Comparison of ENCODE assay signal across 4 fruit fly cellular contexts in the genomic region with DNA sequence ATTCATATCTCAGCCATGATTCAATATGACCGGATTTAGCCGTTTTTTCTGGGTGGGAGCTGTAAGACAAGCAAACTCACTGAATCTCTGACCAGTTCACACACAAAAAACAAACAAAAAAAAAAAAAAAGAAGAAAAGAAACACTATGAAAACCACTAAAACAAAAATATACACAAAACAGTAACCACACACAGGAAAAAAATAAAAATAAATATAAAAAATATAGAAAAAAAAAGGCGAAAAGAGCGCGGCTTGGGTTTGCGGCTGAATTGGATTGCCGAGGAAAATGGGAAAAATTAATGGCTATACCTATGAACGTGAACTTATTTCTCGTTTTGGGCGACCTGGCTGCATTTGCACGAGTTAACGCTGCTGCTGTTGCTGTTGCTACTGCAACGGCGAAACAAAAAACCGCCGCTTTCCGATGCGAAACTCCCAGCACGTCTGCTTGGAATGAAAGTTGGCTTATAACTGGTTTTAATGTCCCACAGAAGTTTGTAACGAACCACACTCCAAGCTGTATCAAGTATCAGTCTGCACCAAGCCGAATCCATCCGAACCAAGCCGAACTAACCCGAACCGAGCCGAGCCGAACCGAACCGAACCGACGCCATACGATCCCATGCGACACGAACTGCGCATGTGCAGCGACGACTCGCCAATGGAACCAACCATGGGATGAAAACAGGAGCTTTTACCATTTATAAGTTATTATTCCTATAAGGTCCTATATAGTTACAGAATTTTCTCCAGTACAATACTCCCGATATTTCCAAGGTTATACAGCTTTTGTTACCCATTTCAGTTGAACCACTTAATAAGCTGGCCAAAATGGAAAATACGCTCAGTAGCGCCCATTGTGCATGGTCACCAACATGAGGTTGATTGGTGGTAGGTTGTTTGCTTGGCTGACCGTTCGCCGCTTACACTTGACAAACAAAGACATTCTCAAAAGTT.
TF ChIP-seq lines count a peak whose summit lies in the region.

fw (minus strand) TSS at position 478 of the 958 bp plus-strand sequence.

- no peak for TF ChIP-seq CTCF in whole organism, embryonic (GFP tag; optimal IDR thresholded peaks at IDR 0.05; lab: Kevin White, UChicago)

TF ChIP-seq in whole organism, embryonic, 481 proteins besides CTCF, POLR2A, EP300 and RAD21 (continues in another document):
- TF ChIP-seq Doc2 (GFP tag; IDR thresholded peaks at IDR 0.05; lab: Robert Waterston, UW) (no peak), bsh (GFP tag; optimal IDR thresholded peaks at IDR 0.05; lab: Kevin White, UChicago) (peak in 1 of 2 experiments; percentile 67), CG4707 (GFP tag; optimal IDR thresholded peaks at IDR 0.05; lab: Kevin White, UChicago) (peak; percentile 92), CG12219 (GFP tag; optimal IDR thresholded peaks at IDR 0.05; lab: Kevin White, UChicago) (peak; percentile 17), eve (GFP tag; optimal IDR thresholded peaks at IDR 0.05; lab: Kevin White, UChicago) (peak in 1 of 2 experiments; percentile 34), sim (GFP tag; IDR thresholded peaks at IDR 0.05; lab: Robert Waterston, UW) (no peak), CG1024 (GFP tag; IDR thresholded peaks at IDR 0.05; lab: Robert Waterston, UW) (no peak), ara (GFP tag; IDR thresholded peaks at IDR 0.05; lab: Robert Waterston, UW) (peak; percentile 61; the same call in 1 of the 2 replicates), Dek (tag; optimal IDR thresholded peaks at IDR 0.05; lab: Kevin White, UChicago) (no peak), tin (GFP tag; optimal IDR thresholded peaks at IDR 0.05; lab: Kevin White, UChicago) (peak; percentile 1), CG9817 (tag; optimal IDR thresholded peaks at IDR 0.05; lab: Kevin White, UChicago) (peak; percentile 14), so (GFP tag; IDR thresholded peaks at IDR 0.05; lab: Robert Waterston, UW) (no peak), repo (GFP tag; optimal IDR thresholded peaks at IDR 0.05; lab: Kevin White, UChicago) (peak; percentile 39), dpn (GFP tag; optimal IDR thresholded peaks at IDR 0.05; lab: Kevin White, UChicago) (peak; percentile 7 to 34), Taf1 (GFP tag; IDR thresholded peaks at IDR 0.05; lab: Robert Waterston, UW) (no peak), CG6854 (GFP tag; optimal IDR thresholded peaks at IDR 0.05; lab: Kevin White, UChicago) (no peak), cad (GFP tag; optimal IDR thresholded peaks at IDR 0.05; lab: Kevin White, UChicago) (no peak), CG10543 (GFP tag; optimal IDR thresholded peaks at IDR 0.05; lab: Kevin White, UChicago) (no peak), H2.0 (GFP tag; IDR thresholded peaks at IDR 0.05; lab: Robert Waterston, UW) (peak; percentile 46), D19A (tag; optimal IDR thresholded peaks at IDR 0.05; lab: Kevin White, UChicago) (peak; percentile 2)

TF ChIP-seq in whole organism, prepupa, 60 proteins besides CTCF, POLR2A, EP300 and RAD21 (continues in another document):
- TF ChIP-seq CG6854 (GFP tag; optimal IDR thresholded peaks at IDR 0.05; lab: Kevin White, UChicago) (no peak), ss (GFP tag; optimal IDR thresholded peaks at IDR 0.05; lab: Kevin White, UChicago) (no peak), svp (GFP tag; lab: Kevin White, UChicago) (peak; percentile 92), Sox102F (GFP tag; optimal IDR thresholded peaks at IDR 0.05; lab: Kevin White, UChicago) (peak; percentile 83), Ets21C (GFP tag; optimal IDR thresholded peaks at IDR 0.05; lab: Kevin White, UChicago) (peak; percentile 57), fd85E (GFP tag; optimal IDR thresholded peaks at IDR 0.05; lab: Kevin White, UChicago) (no peak), Gug (GFP tag; IDR thresholded peaks at IDR 0.05; lab: Robert Waterston, UW) (peak; percentile 67; the same call in 1 of the 2 replicates), esn (GFP tag; optimal IDR thresholded peaks at IDR 0.05; lab: Kevin White, UChicago) (peak; percentile 82), OdsH (GFP tag; optimal IDR thresholded peaks at IDR 0.05; lab: Kevin White, UChicago) (no peak), CG3919 (GFP tag; optimal IDR thresholded peaks at IDR 0.05; lab: Kevin White, UChicago) (peak; percentile 57), CG31627 (GFP tag; optimal IDR thresholded peaks at IDR 0.05; lab: Kevin White, UChicago) (peak; percentile 75), Eip78C (GFP tag; lab: Kevin White, UChicago) (peak; percentile 90), CG15336 (GFP tag; IDR thresholded peaks at IDR 0.05; lab: Robert Waterston, UW) (peak; percentile 90), CG11762 (GFP tag; optimal IDR thresholded peaks at IDR 0.05; lab: Kevin White, UChicago; ENCODE audit: insufficient read depth) (no peak), CG6808 (GFP tag; optimal IDR thresholded peaks at IDR 0.05; lab: Kevin White, UChicago) (no peak), Eip93F (GFP tag; optimal IDR thresholded peaks at IDR 0.05; lab: Kevin White, UChicago) (no peak), CG10669 (GFP tag; optimal IDR thresholded peaks at IDR 0.05; lab: Kevin White, UChicago) (peak; percentile 62), CG6792 (GFP tag; optimal IDR thresholded peaks at IDR 0.05; lab: Kevin White, UChicago) (peak; percentile 76), CG11294 (GFP tag; IDR thresholded peaks at IDR 0.05; lab: Robert Waterston, UW) (no peak), fd59A (GFP tag; optimal IDR thresholded peaks at IDR 0.05; lab: Kevin White, UChicago) (no peak), acj6 (GFP tag; optimal IDR thresholded peaks at IDR 0.05; lab: Kevin White, UChicago) (peak; percentile 71)

TF ChIP-seq in whole organism, pupa, 21 proteins besides CTCF, POLR2A, EP300 and RAD21:
- TF ChIP-seq Pif1A (GFP tag; optimal IDR thresholded peaks at IDR 0.05; lab: Kevin White, UChicago) = peak; percentile 88
- TF ChIP-seq Ets98B (GFP tag; IDR thresholded peaks at IDR 0.05; lab: Robert Waterston, UW) = peak; percentile 81
- no peak for TF ChIP-seq D1 (tag; optimal IDR thresholded peaks at IDR 0.05; lab: Kevin White, UChicago)
- TF ChIP-seq EcR (GFP tag; optimal IDR thresholded peaks at IDR 0.05; lab: Kevin White, UChicago) = peak; percentile 39
- peak; percentile 61 for TF ChIP-seq rn (GFP tag; IDR thresholded peaks at IDR 0.05; lab: Robert Waterston, UW)
- peak; percentile 70 for TF ChIP-seq CG12605 (GFP tag; IDR thresholded peaks at IDR 0.05; lab: Robert Waterston, UW)
- peak; percentile 65 for TF ChIP-seq CG34367 (tag; optimal IDR thresholded peaks at IDR 0.05; lab: Kevin White, UChicago)
- no peak for TF ChIP-seq CG8159 (tag; optimal IDR thresholded peaks at IDR 0.05; lab: Kevin White, UChicago)
- TF ChIP-seq CG17806 (tag; optimal IDR thresholded peaks at IDR 0.05; lab: Kevin White, UChicago) = peak; percentile 68
- peak; percentile 89 for TF ChIP-seq fd96Ca (GFP tag; IDR thresholded peaks at IDR 0.05; lab: Robert Waterston, UW)
- TF ChIP-seq CG4496 (GFP tag; IDR thresholded peaks at IDR 0.05; lab: Robert Waterston, UW) = peak; percentile 90
- TF ChIP-seq Snoo (tag; optimal IDR thresholded peaks at IDR 0.05; lab: Kevin White, UChicago) = no peak
- TF ChIP-seq CG9948 (tag; optimal IDR thresholded peaks at IDR 0.05; lab: Kevin White, UChicago) = peak; percentile 55
- peak; percentile 66 for TF ChIP-seq Pif1B (GFP tag; optimal IDR thresholded peaks at IDR 0.05; lab: Kevin White, UChicago)
- peak; percentile 80 for TF ChIP-seq CG32121 (GFP tag; IDR thresholded peaks at IDR 0.05; lab: Robert Waterston, UW)
- TF ChIP-seq CG13204 (GFP tag; optimal IDR thresholded peaks at IDR 0.05; lab: Kevin White, UChicago) = no peak
- TF ChIP-seq CG15710 (tag; optimal IDR thresholded peaks at IDR 0.05; lab: Kevin White, UChicago) = peak; percentile 64
- peak; percentile 34 for TF ChIP-seq gl (tag; optimal IDR thresholded peaks at IDR 0.05; lab: Kevin White, UChicago)
- TF ChIP-seq CG8301 (tag; optimal IDR thresholded peaks at IDR 0.05; lab: Kevin White, UChicago) = peak; percentile 82

TF ChIP-seq in whole organism, wandering third instar larva, 38 proteins besides CTCF, POLR2A, EP300 and RAD21 (continues in another document):
- no peak for TF ChIP-seq Dfd (GFP tag; optimal IDR thresholded peaks at IDR 0.05; lab: Kevin White, UChicago)
- peak; percentile 26 to 79 for TF ChIP-seq foxo (GFP tag; optimal IDR thresholded peaks at IDR 0.05; lab: Kevin White, UChicago)
- peak; percentile 62 for TF ChIP-seq psq (GFP tag; optimal IDR thresholded peaks at IDR 0.05; lab: Kevin White, UChicago)
- peak; percentile 72 for TF ChIP-seq Hnf4 (GFP tag; optimal IDR thresholded peaks at IDR 0.05; lab: Kevin White, UChicago)
- TF ChIP-seq lola (GFP tag; optimal IDR thresholded peaks at IDR 0.05; lab: Kevin White, UChicago) = no peak
- no peak for TF ChIP-seq N (GFP tag; optimal IDR thresholded peaks at IDR 0.05; lab: Kevin White, UChicago)
- TF ChIP-seq CG32264 (GFP tag; optimal IDR thresholded peaks at IDR 0.05; lab: Kevin White, UChicago) = peak; percentile 49
- no peak for TF ChIP-seq Myc (optimal IDR thresholded peaks at IDR 0.05; lab: Kevin White, UChicago)
- peak; percentile 70 for TF ChIP-seq Sp1 (GFP tag; optimal IDR thresholded peaks at IDR 0.05; lab: Kevin White, UChicago)
- no peak for TF ChIP-seq Mio (GFP tag; optimal IDR thresholded peaks at IDR 0.05; lab: Kevin White, UChicago)
- TF ChIP-seq rgr (GFP tag; optimal IDR thresholded peaks at IDR 0.05; lab: Kevin White, UChicago) = peak; percentile 81
- peak; percentile 3 for TF ChIP-seq sv (GFP tag; optimal IDR thresholded peaks at IDR 0.05; lab: Kevin White, UChicago)
- TF ChIP-seq Abd-B (GFP tag; optimal IDR thresholded peaks at IDR 0.05; lab: Kevin White, UChicago) = no peak
- TF ChIP-seq OdsH (GFP tag; optimal IDR thresholded peaks at IDR 0.05; lab: Kevin White, UChicago) = peak; percentile 69
- TF ChIP-seq brk (GFP tag; optimal IDR thresholded peaks at IDR 0.05; lab: Kevin White, UChicago) = peak; percentile 30
- TF ChIP-seq Rel (GFP tag; optimal IDR thresholded peaks at IDR 0.05; lab: Kevin White, UChicago) = no peak
- peak; percentile 25 for TF ChIP-seq Rel (tag; optimal IDR thresholded peaks at IDR 0.05; lab: Kevin White, UChicago)
- peak; percentile 88 for TF ChIP-seq h (GFP tag; optimal IDR thresholded peaks at IDR 0.05; lab: Kevin White, UChicago)
- no peak for TF ChIP-seq Jra (GFP tag; optimal IDR thresholded peaks at IDR 0.05; lab: Kevin White, UChicago)
- no peak for TF ChIP-seq Dif (GFP tag; optimal IDR thresholded peaks at IDR 0.05; lab: Kevin White, UChicago; ENCODE audit: partially characterized antibody)
- TF ChIP-seq woc (GFP tag; optimal IDR thresholded peaks at IDR 0.05; lab: Kevin White, UChicago) = peak; percentile 83
- TF ChIP-seq CG9705 (GFP tag; optimal IDR thresholded peaks at IDR 0.05; lab: Kevin White, UChicago) = peak; percentile 4
- TF ChIP-seq Hr78 (GFP tag; optimal IDR thresholded peaks at IDR 0.05; lab: Kevin White, UChicago) = no peak
- peak; percentile 69 for TF ChIP-seq Vsx2 (GFP tag; optimal IDR thresholded peaks at IDR 0.05; lab: Kevin White, UChicago; ENCODE audit: partially characterized antibody)
- TF ChIP-seq ey (GFP tag; optimal IDR thresholded peaks at IDR 0.05; lab: Kevin White, UChicago) = peak; percentile 90
- TF ChIP-seq Hr83 (GFP tag; optimal IDR thresholded peaks at IDR 0.05; lab: Kevin White, UChicago; ENCODE audit: poor library complexity, severe bottlenecking) = no peak
- peak; percentile 86 for TF ChIP-seq fru (GFP tag; optimal IDR thresholded peaks at IDR 0.05; lab: Kevin White, UChicago)

Comparison
In these comparisons a context has a peak if more than half of its experiments do, and no peak if none do; other contexts are left out.
1. Of the 7 proteins assayed by ChIP-seq in both whole organism, embryonic and whole organism, prepupa: peak only in whole organism, embryonic: Blimp-1; only in whole organism, prepupa: Gug, Hr39 and Lpt; in both: Sox102F; in neither: 2.